Worm (Caenorhabditis elegans) whole organism, mixed stage, embryonic: ENCODE results near the gene morc-1.

Experiments
- ces-1 ChIP-seq: fragments of 150-350 bp; optimal IDR thresholded peaks from 2 replicates; lab custom pipeline; 2014; ENCODE audit warnings: missing biosample characterization, missing genetic modification reagents, missing genetic modification characterization
- ham-2 ChIP-seq: fragments of 200-800 bp; sonication (Bioruptor generic); optimal IDR thresholded peaks from 2 replicates; lab custom pipeline; 2018; ENCODE audit warnings: mild to moderate bottlenecking, missing genetic modification characterization, missing compliant biosample characterization
- mep-1 ChIP-seq: fragments of 150-350 bp; optimal IDR thresholded peaks from 2 replicates; lab custom pipeline; 2017; ENCODE audit warnings: missing biosample characterization, missing genetic modification reagents, missing genetic modification characterization, inconsistent platforms
- mls-2 ChIP-seq: sonication (generic microtip); optimal IDR thresholded peaks from 2 replicates; lab custom pipeline; 2016; ENCODE audit warnings: mild to moderate bottlenecking, missing genetic modification characterization, moderate library complexity, missing compliant biosample characterization
- pha-4 ChIP-seq: fragments of 150-350 bp; optimal IDR thresholded peaks from 2 replicates; lab custom pipeline; 2018; ENCODE audit warnings: missing biosample characterization, missing genetic modification reagents, missing genetic modification characterization
- unc-62 ChIP-seq: fragments of 150-350 bp; optimal IDR thresholded peaks from 2 replicates; lab custom pipeline; 2014; ENCODE audit warnings: missing biosample characterization, missing genetic modification reagents, missing genetic modification characterization
- ztf-11 ChIP-seq: fragments of 150-350 bp; optimal IDR thresholded peaks from 2 replicates; lab custom pipeline; 2014; ENCODE audit warnings: missing biosample characterization, missing genetic modification characterization

- TF ChIP-seq ham-2 (GFP tag; lab: Kevin White, UChicago) (no peak), ces-1 (no peak), unc-62 (GFP tag; lab: Kevin White, UChicago) (no peak), ztf-11 (no peak), pha-4 (tag; lab: Kevin White, UChicago) (peak; percentile 8), mep-1 (tag; lab: Kevin White, UChicago) (no peak), mls-2 (no peak)
Observed at ce11 chrIII:5222777-5223176, 16.1 kb upstream of the morc-1 start.
